Fruit fly (Drosophila melanogaster) whole organism, embryonic: ENCODE results near the gene CG4982.

Source experiments
- Atf-2 ChIP-seq: fragments of 200-800 bp; sonication (Bioruptor generic); optimal IDR thresholded peaks from 2 replicates; lab custom pipeline; 2016; ENCODE audit warnings: missing biosample characterization, missing genetic modification characterization
- Bgb ChIP-seq: fragments of 200-800 bp; sonication (Bioruptor generic); IDR thresholded peaks from 2 replicates; pipeline ENCODE4 v1.3.6; 2022; ENCODE audit warnings: missing biosample characterization, missing genetic modification characterization; ENCODE audit not compliant: partially characterized antibody
- Blimp-1 ChIP-seq: fragments of 200-800 bp; sonication (Bioruptor generic); optimal IDR thresholded peaks from 3 replicates; lab custom pipeline; 2018; ENCODE audit warnings: missing biosample characterization, missing genetic modification characterization, mild to moderate bottlenecking, moderate library complexity, missing genetic modification reagents
- CG10147 ChIP-seq: fragments of 200-800 bp; sonication (Bioruptor generic); optimal IDR thresholded peaks from 2 replicates; lab custom pipeline; 2019; ENCODE audit warnings: missing biosample characterization, mild to moderate bottlenecking, missing genetic modification characterization, moderate library complexity
- CG10209 ChIP-seq: fragments of 200-800 bp; sonication (Bioruptor generic); optimal IDR thresholded peaks from 3 replicates; lab custom pipeline; 2017; ENCODE audit warnings: missing biosample characterization, mild to moderate bottlenecking, missing genetic modification characterization, missing genetic modification reagents
- CG10366 ChIP-seq: fragments of 200-800 bp; sonication (Bioruptor generic); IDR thresholded peaks from 2 replicates; pipeline ENCODE4 v1.3.6; 2022; ENCODE audit warnings: missing biosample characterization, missing genetic modification characterization
- CG11723 ChIP-seq: fragments of 200-800 bp; sonication (Bioruptor generic); optimal IDR thresholded peaks from 2 replicates; lab custom pipeline; 2017; ENCODE audit warnings: missing biosample characterization, mild to moderate bottlenecking, missing genetic modification characterization
- CG15696 ChIP-seq: fragments of 200-800 bp; sonication (Bioruptor generic); optimal IDR thresholded peaks from 2 replicates; lab custom pipeline; 2019; ENCODE audit warnings: missing biosample characterization, mild to moderate bottlenecking, missing genetic modification characterization, moderate library complexity
- CG17568 ChIP-seq: fragments of 200-800 bp; sonication (Bioruptor generic); optimal IDR thresholded peaks from 2 replicates; lab custom pipeline; 2018; ENCODE audit warnings: missing biosample characterization, mild to moderate bottlenecking, missing genetic modification characterization, moderate library complexity
- CG18262 ChIP-seq: fragments of 200-800 bp; optimal IDR thresholded peaks from 3 replicates; lab custom pipeline; 2019; ENCODE audit warnings: missing biosample characterization, mild to moderate bottlenecking, missing genetic modification characterization, moderate library complexity
- CG18599 ChIP-seq: fragments of 200-800 bp; sonication (Bioruptor generic); optimal IDR thresholded peaks from 3 replicates; lab custom pipeline; 2017; ENCODE audit warnings: missing biosample characterization, missing genetic modification characterization, mild to moderate bottlenecking, moderate library complexity, missing genetic modification reagents
- CG33557 ChIP-seq: fragments of 200-800 bp; sonication (Bioruptor generic); optimal IDR thresholded peaks from 2 replicates; lab custom pipeline; 2019; ENCODE audit warnings: missing biosample characterization, mild to moderate bottlenecking, missing genetic modification characterization, moderate library complexity
- CG6175 ChIP-seq: fragments of 200-800 bp; sonication (Bioruptor generic); IDR thresholded peaks from 3 replicates; pipeline ENCODE4 v1.3.6; 2022; ENCODE audit warnings: missing biosample characterization, missing genetic modification characterization
- CG8765 ChIP-seq: fragments of 200-800 bp; sonication (Bioruptor generic); IDR thresholded peaks from 2 replicates; pipeline ENCODE4 v1.3.6; 2022; ENCODE audit warnings: missing biosample characterization, missing genetic modification characterization
- CG9215 ChIP-seq: fragments of 200-800 bp; sonication (Bioruptor generic); IDR thresholded peaks from 2 replicates; pipeline ENCODE4 v1.3.6; 2022; ENCODE audit warnings: missing biosample characterization, missing genetic modification characterization
- CG9609 ChIP-seq: fragments of 200-800 bp; sonication (Bioruptor generic); optimal IDR thresholded peaks from 3 replicates; lab custom pipeline; 2016; ENCODE audit warnings: missing biosample characterization, missing genetic modification characterization
- CoRest ChIP-seq: fragments of 200-800 bp; sonication (Bioruptor generic); optimal IDR thresholded peaks from 3 replicates; lab custom pipeline; 2018; ENCODE audit warnings: missing biosample characterization, mild to moderate bottlenecking, missing genetic modification characterization, moderate library complexity
- D19A ChIP-seq: fragments of 200-800 bp; optimal IDR thresholded peaks from 3 replicates; lab custom pipeline; 2019; ENCODE audit warnings: missing biosample characterization, mild to moderate bottlenecking, missing genetic modification characterization, moderate library complexity
- Dll ChIP-seq: fragments of 200-800 bp; sonication (Bioruptor generic); IDR thresholded peaks from 4 replicates; pipeline ENCODE4 v1.3.6; 2022; ENCODE audit warnings: missing biosample characterization, missing genetic modification characterization; ENCODE audit not compliant: partially characterized antibody
- E2f2 ChIP-seq: fragments of 200-800 bp; sonication (Bioruptor generic); IDR thresholded peaks from 2 replicates; pipeline ENCODE4 v1.3.6; 2022; ENCODE audit warnings: missing biosample characterization, missing genetic modification characterization
- Hr51 ChIP-seq, 2 experiments: fragments of 200-800 bp; sonication (Bioruptor generic); optimal IDR thresholded peaks; 2 replicates in 1 of 2; 3 replicates in 1 of 2; lab custom pipeline; 2016 to 2018; ENCODE audit warnings: missing biosample characterization in 2 of 2, missing genetic modification characterization in 2 of 2, mild to moderate bottlenecking in 1 of 2, moderate library complexity in 1 of 2
- Kr ChIP-seq: fragments of 200-800 bp; sonication (Bioruptor generic); optimal IDR thresholded peaks from 2 replicates; lab custom pipeline; 2017; ENCODE audit warnings: missing biosample characterization, mild to moderate bottlenecking, missing genetic modification characterization
- MBD-R2 ChIP-seq: fragments of 200-800 bp; sonication (Bioruptor generic); IDR thresholded peaks from 2 replicates; pipeline ENCODE4 v1.3.6; 2022; ENCODE audit warnings: missing biosample characterization, missing genetic modification characterization
- Myb ChIP-seq: fragments of 200-800 bp; sonication (Bioruptor generic); optimal IDR thresholded peaks from 2 replicates; lab custom pipeline; 2016; ENCODE audit warnings: missing biosample characterization, missing genetic modification characterization
- NC2α ChIP-seq: fragments of 200-800 bp; sonication (Bioruptor generic); optimal IDR thresholded peaks from 2 replicates; lab custom pipeline; 2016; ENCODE audit warnings: missing biosample characterization, missing genetic modification characterization
- Neu2 ChIP-seq: fragments of 200-800 bp; sonication (Bioruptor generic); optimal IDR thresholded peaks from 3 replicates; lab custom pipeline; 2016; ENCODE audit warnings: missing biosample characterization, missing genetic modification characterization, borderline replicate concordance
- Six4 ChIP-seq: fragments of 200-800 bp; sonication (Bioruptor generic); optimal IDR thresholded peaks from 2 replicates; lab custom pipeline; 2016; ENCODE audit warnings: missing biosample characterization, missing genetic modification characterization
- ara ChIP-seq: fragments of 200-800 bp; sonication (Bioruptor generic); IDR thresholded peaks from 2 replicates; pipeline ENCODE4 v1.3.6; 2022; ENCODE audit warnings: missing biosample characterization, missing genetic modification characterization
- bbx ChIP-seq: fragments of 200-800 bp; sonication (Bioruptor generic); IDR thresholded peaks from 2 replicates; pipeline ENCODE4 v1.3.6; 2022; ENCODE audit warnings: missing biosample characterization, missing genetic modification characterization; ENCODE audit not compliant: partially characterized antibody
- caup ChIP-seq: fragments of 200-800 bp; sonication (Bioruptor generic); optimal IDR thresholded peaks from 3 replicates; lab custom pipeline; 2017; ENCODE audit warnings: missing biosample characterization, mild to moderate bottlenecking, missing genetic modification characterization, moderate library complexity; ENCODE audit not compliant: severe bottlenecking
- disco-r ChIP-seq: fragments of 200-800 bp; sonication (Bioruptor generic); optimal IDR thresholded peaks from 2 replicates; lab custom pipeline; 2016; ENCODE audit warnings: missing biosample characterization, missing genetic modification characterization
- en ChIP-seq: fragments of 200-800 bp; sonication (Bioruptor generic); optimal IDR thresholded peaks from 2 replicates; lab custom pipeline; 2016; ENCODE audit warnings: missing biosample characterization, missing genetic modification characterization
- fd3F ChIP-seq: fragments of 200-800 bp; sonication (Bioruptor generic); optimal IDR thresholded peaks from 2 replicates; lab custom pipeline; 2018; ENCODE audit warnings: missing biosample characterization, mild to moderate bottlenecking, missing genetic modification characterization, moderate library complexity
- fru ChIP-seq: fragments of >200 bp; optimal IDR thresholded peaks from 2 replicates; lab custom pipeline; 2017
- hbn ChIP-seq: fragments of 200-800 bp; sonication (Bioruptor generic); IDR thresholded peaks from 2 replicates; pipeline ENCODE4 v1.3.6; 2022; ENCODE audit warnings: missing biosample characterization, missing genetic modification characterization; ENCODE audit not compliant: partially characterized antibody
- jigr1 ChIP-seq: fragments of 200-800 bp; sonication (Bioruptor generic); IDR thresholded peaks from 3 replicates; pipeline ENCODE4 v1.3.6; 2022; ENCODE audit warnings: missing biosample characterization, missing genetic modification characterization
- oc ChIP-seq: fragments of 200-800 bp; sonication (Bioruptor generic); optimal IDR thresholded peaks from 2 replicates; lab custom pipeline; 2018; ENCODE audit warnings: missing biosample characterization, mild to moderate bottlenecking, missing genetic modification characterization, moderate library complexity
- pfk ChIP-seq: fragments of 200-800 bp; sonication (Bioruptor generic); optimal IDR thresholded peaks from 2 replicates; lab custom pipeline; 2018; ENCODE audit warnings: missing biosample characterization, mild to moderate bottlenecking, missing genetic modification characterization, moderate library complexity
- pita ChIP-seq: fragments of 200-800 bp; sonication (Bioruptor generic); optimal IDR thresholded peaks from 2 replicates; lab custom pipeline; 2017; ENCODE audit warnings: missing biosample characterization, mild to moderate bottlenecking, missing genetic modification characterization
- pzg ChIP-seq: fragments of 200-800 bp; sonication (Bioruptor generic); optimal IDR thresholded peaks from 3 replicates; lab custom pipeline; 2018; ENCODE audit warnings: missing biosample characterization, mild to moderate bottlenecking, missing genetic modification characterization, moderate library complexity
- seq ChIP-seq: fragments of 200-800 bp; sonication (Bioruptor generic); IDR thresholded peaks from 2 replicates; pipeline ENCODE4 v1.3.6; 2022; ENCODE audit warnings: missing biosample characterization, missing genetic modification characterization
- slp2 ChIP-seq: fragments of 200-800 bp; sonication (Bioruptor generic); optimal IDR thresholded peaks from 2 replicates; lab custom pipeline; 2016; ENCODE audit warnings: missing biosample characterization, missing genetic modification characterization
- sug ChIP-seq: fragments of 200-800 bp; optimal IDR thresholded peaks from 2 replicates; lab custom pipeline; 2019; ENCODE audit warnings: missing biosample characterization, mild to moderate bottlenecking, missing genetic modification characterization, moderate library complexity
- tll ChIP-seq, 2 experiments: fragments of 200-800 bp in 1 of 2; fragments of >200 bp in 1 of 2; sonication (Bioruptor generic) in 1 of 2; optimal IDR thresholded peaks; 2 replicates each; lab custom pipeline; 2017 to 2019; ENCODE audit warnings: missing biosample characterization in 2 of 2, missing genetic modification characterization in 2 of 2, mild to moderate bottlenecking in 1 of 2, moderate library complexity in 1 of 2
- tx ChIP-seq: fragments of 200-800 bp; sonication (Bioruptor generic); optimal IDR thresholded peaks from 2 replicates; lab custom pipeline; 2016; ENCODE audit warnings: missing biosample characterization, missing genetic modification characterization
- zen ChIP-seq: fragments of 200-800 bp; sonication (Bioruptor generic); optimal IDR thresholded peaks from 3 replicates; lab custom pipeline; 2018; ENCODE audit warnings: missing biosample characterization, mild to moderate bottlenecking, missing genetic modification characterization, moderate library complexity

The CG4982 gene

DNA sequence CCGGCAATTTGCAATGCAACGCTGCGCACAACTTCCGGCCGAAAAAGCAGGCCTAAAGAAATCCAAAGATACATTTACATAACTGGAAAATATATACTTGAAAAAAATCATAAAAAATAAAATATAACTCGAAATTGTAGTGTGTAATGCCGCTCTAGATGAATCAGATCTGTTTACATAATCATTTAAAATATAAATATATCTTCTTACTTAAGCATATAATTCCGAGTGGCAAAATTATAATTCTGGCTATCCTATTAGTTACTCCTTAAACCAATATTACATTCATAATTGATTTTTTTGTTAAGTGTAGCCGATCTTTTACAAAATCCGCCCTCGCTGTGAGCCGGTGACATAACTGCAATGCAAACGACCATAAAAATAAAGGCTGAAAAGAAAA is 38.2 kb downstream of the CG4982 start (continued):
- TF ChIP-seq D19A (tag; lab: Kevin White, UChicago) (no peak), CG18262 (tag; lab: Kevin White, UChicago) (no peak), CoRest (tag; lab: Kevin White, UChicago) (peak; percentile 2), jigr1 (GFP tag; lab: Robert Waterston, UW) (no peak), CG33557 (no peak), CG10366 (no peak; the same call in 1 of the 2 replicates)

DNA sequence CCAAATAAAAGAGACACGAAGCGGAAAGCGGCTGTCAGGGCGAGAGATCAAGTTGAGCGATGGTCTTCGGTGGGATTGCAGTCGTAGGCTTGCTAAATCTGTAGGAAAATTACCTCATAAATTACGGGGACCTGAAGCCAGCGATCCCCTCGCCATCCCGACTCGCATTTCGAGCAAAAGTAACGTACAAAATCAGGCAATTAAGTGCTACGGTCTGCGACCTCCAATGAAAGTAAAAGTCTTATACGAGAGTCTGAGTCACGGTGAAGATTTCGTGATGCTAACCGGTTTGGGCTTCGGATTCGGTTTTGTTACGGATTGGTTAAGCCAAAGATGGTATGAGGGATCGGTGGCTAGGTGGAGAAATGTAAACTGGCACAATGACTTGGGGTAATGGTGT is 38.6 kb downstream of the CG4982 start:
- TF ChIP-seq Blimp-1 (GFP tag; lab: Kevin White, UChicago) (peak; percentile 98), seq (no peak), disco-r (GFP tag; lab: Kevin White, UChicago) (no peak), fru (lab: Kevin White, UChicago) (no peak), oc (tag; lab: Kevin White, UChicago) (peak; percentile 16)
- TF ChIP-seq, all 482 proteins: peak for 2

DNA sequence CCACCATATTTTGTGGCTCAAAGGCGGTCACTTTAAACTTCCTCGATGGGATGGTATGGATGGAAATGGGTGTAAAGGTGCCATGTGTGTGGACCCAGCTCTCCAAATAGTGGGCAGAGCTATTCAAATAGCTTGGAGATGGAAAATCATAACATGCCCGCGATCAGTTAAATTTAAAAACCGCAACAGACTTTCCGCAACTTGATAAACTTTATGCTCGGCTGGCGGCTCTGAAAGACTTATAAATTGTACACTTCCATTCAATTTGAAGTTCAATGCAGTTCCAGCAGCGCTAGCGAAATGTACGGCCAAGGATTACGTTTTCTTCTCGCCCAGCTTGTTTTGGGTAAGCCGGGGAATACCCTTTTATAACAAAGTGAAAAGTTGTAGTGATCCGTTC is 44.8 kb downstream of the CG4982 start, which contains the start of gene CG33257:
Gene CG33257, plus strand, starts transcription at position 301 of the 400 bp plus-strand sequence.
- no peak for TF ChIP-seq hbn (GFP tag; lab: Robert Waterston, UW)
- no peak for TF ChIP-seq zen (tag; lab: Kevin White, UChicago)
- no peak for TF ChIP-seq Atf-2 (GFP tag; lab: Kevin White, UChicago)
- TF ChIP-seq Hr51 (GFP tag; optimal IDR thresholded peaks at IDR 0.05; lab: Kevin White, UChicago) = no peak
- TF ChIP-seq pita (GFP tag; lab: Kevin White, UChicago) = no peak
- TF ChIP-seq ara (GFP tag; lab: Robert Waterston, UW) = no peak
- no peak for TF ChIP-seq NC2α (GFP tag; lab: Kevin White, UChicago)
- no peak for TF ChIP-seq Six4 (GFP tag; lab: Kevin White, UChicago)
- no peak for TF ChIP-seq CG6175
- no peak for TF ChIP-seq CG17568 (GFP tag; lab: Kevin White, UChicago)
- TF ChIP-seq pfk (GFP tag; lab: Kevin White, UChicago) = no peak
- no peak for TF ChIP-seq slp2 (GFP tag; lab: Kevin White, UChicago)
- TF ChIP-seq Kr (GFP tag; lab: Kevin White, UChicago) = no peak
- no peak for TF ChIP-seq Neu2
- no peak for TF ChIP-seq tx (GFP tag; lab: Kevin White, UChicago)
- no peak for TF ChIP-seq fd3F (GFP tag; lab: Kevin White, UChicago)

DNA sequence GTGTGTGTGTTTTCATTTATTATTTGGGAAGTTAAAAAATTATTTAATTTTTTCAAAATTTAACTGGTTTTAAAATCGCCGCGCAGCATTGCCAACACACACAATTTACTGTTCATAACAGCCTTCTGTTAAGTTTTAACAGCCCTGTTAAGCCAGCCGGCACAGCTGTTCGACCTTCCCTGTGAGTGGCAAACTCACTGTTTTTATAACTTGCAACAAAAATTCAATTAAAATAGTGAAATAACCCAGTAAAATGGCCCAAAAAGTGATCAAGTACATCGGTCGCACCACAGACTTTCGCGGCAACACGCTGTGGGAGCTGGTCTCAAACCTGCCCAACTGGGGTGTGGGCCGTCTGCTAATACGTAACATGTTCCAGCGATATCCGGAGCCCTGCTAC is 46.7 kb downstream of the CG4982 start, which contains the start of gene mRpS34:
Gene mRpS34, plus strand, starts transcription at position 161 of the 400 bp plus-strand sequence.
- no peak for TF ChIP-seq sug (tag; lab: Kevin White, UChicago)
- peak; percentile 89 for TF ChIP-seq Myb
- TF ChIP-seq CG18599 = no peak
- TF ChIP-seq CG15696 (tag; lab: Kevin White, UChicago) = no peak
- peak; percentile 53; the same call in 1 of the 4 replicates for TF ChIP-seq Dll
- TF ChIP-seq bbx = peak; percentile 19; the same call in 1 of the 2 replicates
- no peak for TF ChIP-seq tll (GFP tag; optimal IDR thresholded peaks at IDR 0.05; lab: Kevin White, UChicago)
- no peak for TF ChIP-seq CG11723
- no peak for TF ChIP-seq en (GFP tag; lab: Kevin White, UChicago)
- peak; percentile 46 for TF ChIP-seq pzg (GFP tag; lab: Kevin White, UChicago)
- TF ChIP-seq CG9215 (GFP tag; lab: Robert Waterston, UW) = peak; percentile 90
- TF ChIP-seq CG8765 (GFP tag; lab: Robert Waterston, UW) = no peak
- TF ChIP-seq CG10209 = no peak
- TF ChIP-seq caup (GFP tag; lab: Kevin White, UChicago) = no peak
- peak; percentile 66 for TF ChIP-seq E2f2
- no peak for TF ChIP-seq Bgb (GFP tag; lab: Robert Waterston, UW)
- TF ChIP-seq CG10147 (GFP tag; lab: Kevin White, UChicago) = no peak
- TF ChIP-seq CG9609 (GFP tag; lab: Kevin White, UChicago) = no peak
- peak; percentile 74 for TF ChIP-seq MBD-R2 (GFP tag; lab: Robert Waterston, UW)
